Worm (Caenorhabditis elegans): ENCODE data around the gene nspb-8.
A peak's percentile ranks its signal among the peaks of the same experiment; 100 is the strongest.

nspb-8 gene

ce11 chrII:14611307-14611706 lies 30.9 kb upstream of the nspb-8 start:
- TF ChIP-seq hsf-1 (GFP tag; IDR thresholded peaks at IDR 0.05) (no peak), lsy-27 (tag; optimal IDR thresholded peaks at IDR 0.05; ENCODE audit: borderline replicate concordance, insufficient read depth) (no peak), madf-3 (GFP tag; IDR thresholded peaks at IDR 0.05) (no peak), ztf-28 (GFP tag; IDR thresholded peaks at IDR 0.05) (no peak), efl-1 (GFP tag; optimal IDR thresholded peaks at IDR 0.05) (no peak), athp-1 (tag; optimal IDR thresholded peaks at IDR 0.05) (no peak), snpc-1.1 (tag; optimal IDR thresholded peaks at IDR 0.05; ENCODE audit: insufficient read depth) (no peak), fkh-3 (tag; optimal IDR thresholded peaks at IDR 0.05) (no peak), ceh-40 (GFP tag; IDR thresholded peaks at IDR 0.05) (no peak), B0261.1 (tag; optimal IDR thresholded peaks at IDR 0.05) (no peak), nhr-80 (tag; optimal IDR thresholded peaks at IDR 0.05) (no peak), D2030.7 (GFP tag; IDR thresholded peaks at IDR 0.05) (no peak), aptf-3 (GFP tag; IDR thresholded peaks at IDR 0.05) (no peak), B0336.3 (GFP tag; IDR thresholded peaks at IDR 0.05) (no peak), ceh-100 (GFP tag; IDR thresholded peaks at IDR 0.05) (no peak)

- TF ChIP-seq madf-6 (GFP tag; IDR thresholded peaks at IDR 0.05): no peak
- peak; percentile 35 for TF ChIP-seq ama-1 (optimal IDR thresholded peaks at IDR 0.05)
- no peak for TF ChIP-seq ama-1 (GFP tag; optimal IDR thresholded peaks at IDR 0.05)
- TF ChIP-seq lin-40 (tag; optimal IDR thresholded peaks at IDR 0.05): no peak
- TF ChIP-seq attf-5 (GFP tag; optimal IDR thresholded peaks at IDR 0.05): no peak
Measured at ce11 chrII:14610492-14611142, 30.2 kb upstream of the nspb-8 start.

ce11 chrII:14609297-14609937 lies 29.0 kb upstream of the nspb-8 start:
- TF ChIP-seq nfya-1 (tag; optimal IDR thresholded peaks at IDR 0.05; ENCODE audit: borderline replicate concordance, insufficient read depth): no peak
- TF ChIP-seq F52B5.7 (tag; optimal IDR thresholded peaks at IDR 0.05): peak; percentile 1
- no peak for TF ChIP-seq F57C9.4 (tag; optimal IDR thresholded peaks at IDR 0.05)
- TF ChIP-seq somi-1 (GFP tag; optimal IDR thresholded peaks at IDR 0.05): no peak
- no peak for TF ChIP-seq hrde-1 (tag; optimal IDR thresholded peaks at IDR 0.05; ENCODE audit: borderline replicate concordance)

- TF ChIP-seq attf-6 (GFP tag; IDR thresholded peaks at IDR 0.05) (no peak), madf-3 (GFP tag; IDR thresholded peaks at IDR 0.05) (no peak), zfh-2 (GFP tag; conservative IDR thresholded peaks at IDR 0.05) (no peak), tbx-9 (tag; optimal IDR thresholded peaks at IDR 0.05; ENCODE audit: borderline replicate concordance) (no peak), die-1 (tag; optimal IDR thresholded peaks at IDR 0.05) (no peak), hsf-1 (GFP tag; IDR thresholded peaks at IDR 0.05) (no peak), ama-1 (optimal IDR thresholded peaks at IDR 0.05) (peak; percentile 40), ama-1 (GFP tag; optimal IDR thresholded peaks at IDR 0.05) (no peak), him-1 (tag; optimal IDR thresholded peaks at IDR 0.05) (no peak)
Measured at ce11 chrII:14608508-14608907, 28.1 kb upstream of the nspb-8 start.

- TF ChIP-seq Y53G8AR.9 (GFP tag; conservative IDR thresholded peaks at IDR 0.05): 0 out of 2 replicates have a peak, but pooled peaks have one; percentile 40
- TF ChIP-seq snpc-1.1 (tag; optimal IDR thresholded peaks at IDR 0.05; ENCODE audit: insufficient read depth): no peak
Measured at ce11 chrII:14606172-14606571, 25.7 kb upstream of the nspb-8 start, which contains the start of gene arl-3. TSS of gene arl-3 (plus strand) at chrII:14606472.

Data from whole organism, young adult.